Worm (Caenorhabditis elegans) whole organism, late embryonic: Measurements from ENCODE around the gene asp-5.

Experiments used
- K02D7.2 ChIP-seq: sonication (generic microtip); optimal IDR thresholded peaks from 2 replicates; lab custom pipeline; 2017; ENCODE audit warnings: mild to moderate bottlenecking, missing genetic modification characterization, missing compliant biosample characterization
- odd-2 ChIP-seq: sonication (generic microtip); optimal IDR thresholded peaks from 2 replicates; lab custom pipeline; 2017; ENCODE audit warnings: antibody characterized with exemption, mild to moderate bottlenecking, missing genetic modification characterization, missing compliant biosample characterization
- rnt-1 ChIP-seq: sonication (generic microtip); optimal IDR thresholded peaks from 2 replicates; lab custom pipeline; 2016; ENCODE audit warnings: missing genetic modification characterization, missing compliant biosample characterization
- syd-9 ChIP-seq: sonication (generic microtip); optimal IDR thresholded peaks from 2 replicates; lab custom pipeline; 2016; ENCODE audit warnings: mild to moderate bottlenecking, missing genetic modification characterization, moderate library complexity, missing compliant biosample characterization

ce11 chrV:8318135-8318534 is 46.0 kb downstream of the asp-5 start, which contains the start of gene clec-219:
- TF ChIP-seq K02D7.2 (tag; lab: Kevin White, UChicago) (no peak), syd-9 (tag; lab: Kevin White, UChicago) (no peak), odd-2 (tag; lab: Kevin White, UChicago) (no peak), rnt-1 (tag; lab: Kevin White, UChicago) (no peak)
